Worm (Caenorhabditis elegans) whole organism, L2 larva: Measurements from ENCODE around the gene otpl-6.
A peak's percentile ranks its signal among the peaks of the same experiment; 100 is the strongest.

Experiments used
- C34F6.9 ChIP-seq: fragments of 150-350 bp; optimal IDR thresholded peaks from 2 replicates; lab custom pipeline; 2014; ENCODE audit warnings: missing biosample characterization, missing genetic modification characterization
- R02D3.7 ChIP-seq: fragments of 150-350 bp; optimal IDR thresholded peaks from 2 replicates; lab custom pipeline; 2014; ENCODE audit warnings: missing biosample characterization, missing genetic modification characterization
- alr-1 ChIP-seq: fragments of 150-350 bp; optimal IDR thresholded peaks from 2 replicates; lab custom pipeline; 2014; ENCODE audit warnings: missing biosample characterization, missing genetic modification characterization
- ama-1 ChIP-seq: fragments of 150-350 bp; optimal IDR thresholded peaks from 2 replicates; lab custom pipeline; 2018; ENCODE audit warnings: inconsistent platforms
- ceh-16 ChIP-seq: fragments of 150-350 bp; optimal IDR thresholded peaks from 2 replicates; lab custom pipeline; 2014; ENCODE audit warnings: missing biosample characterization, missing genetic modification characterization
- crh-2 ChIP-seq: sonication (generic microtip); optimal IDR thresholded peaks from 2 replicates; lab custom pipeline; 2017; ENCODE audit warnings: missing biosample characterization, missing genetic modification characterization
- elt-3 ChIP-seq: sonication (generic microtip); optimal IDR thresholded peaks from 2 replicates; lab custom pipeline; 2017; ENCODE audit warnings: missing biosample characterization, missing genetic modification characterization
- fos-1 ChIP-seq: fragments of 150-350 bp; optimal IDR thresholded peaks from 2 replicates; lab custom pipeline; 2014; ENCODE audit warnings: missing biosample characterization, missing genetic modification characterization
- gmeb-1 ChIP-seq: fragments of 150-350 bp; optimal IDR thresholded peaks from 2 replicates; lab custom pipeline; 2014; ENCODE audit warnings: missing biosample characterization, missing genetic modification characterization
- lin-11 ChIP-seq: fragments of 150-350 bp; sonication (generic microtip); optimal IDR thresholded peaks from 2 replicates; lab custom pipeline; 2014; ENCODE audit warnings: missing biosample characterization, missing genetic modification characterization, inconsistent platforms, mixed read lengths
- lin-13 ChIP-seq: fragments of 150-350 bp; optimal IDR thresholded peaks from 2 replicates; lab custom pipeline; 2014; ENCODE audit warnings: missing biosample characterization, missing genetic modification reagents, missing genetic modification characterization
- lin-39 ChIP-seq: fragments of 150-350 bp; optimal IDR thresholded peaks from 2 replicates; lab custom pipeline; 2014; ENCODE audit warnings: missing biosample characterization, missing genetic modification reagents, missing genetic modification characterization
- mab-5 ChIP-seq: fragments of 150-350 bp; optimal IDR thresholded peaks from 2 replicates; lab custom pipeline; 2014; ENCODE audit warnings: missing biosample characterization, missing genetic modification characterization
- mdl-1 ChIP-seq, 2 experiments: fragments of 150-350 bp in 1 of 2; sonication (generic microtip) in 1 of 2; optimal IDR thresholded peaks; 2 replicates each; lab custom pipeline; 2017; ENCODE audit warnings: missing biosample characterization in 2 of 2, missing genetic modification characterization in 2 of 2
- nhr-12 ChIP-seq: fragments of 150-350 bp; optimal IDR thresholded peaks from 2 replicates; lab custom pipeline; 2014; ENCODE audit warnings: missing biosample characterization, missing genetic modification characterization
- nhr-129 ChIP-seq: fragments of 150-350 bp; optimal IDR thresholded peaks from 2 replicates; lab custom pipeline; 2014; ENCODE audit warnings: missing biosample characterization, missing genetic modification characterization
- nhr-21 ChIP-seq: fragments of 150-350 bp; optimal IDR thresholded peaks from 2 replicates; lab custom pipeline; 2014; ENCODE audit warnings: missing biosample characterization, missing genetic modification characterization
- nhr-25 ChIP-seq: fragments of 150-350 bp; sonication (generic microtip); optimal IDR thresholded peaks from 3 replicates; lab custom pipeline; 2014; ENCODE audit warnings: missing biosample characterization, missing genetic modification characterization
- nhr-6 ChIP-seq: fragments of 150-350 bp; optimal IDR thresholded peaks from 2 replicates; lab custom pipeline; 2014; ENCODE audit warnings: missing biosample characterization, missing genetic modification characterization
- nhr-77 ChIP-seq: fragments of 150-350 bp; optimal IDR thresholded peaks from 2 replicates; lab custom pipeline; 2014; ENCODE audit warnings: missing biosample characterization, missing genetic modification characterization
- peb-1 ChIP-seq: fragments of 150-350 bp; optimal IDR thresholded peaks from 2 replicates; lab custom pipeline; 2014; ENCODE audit warnings: missing biosample characterization, missing genetic modification characterization
- sem-4 ChIP-seq: fragments of 150-350 bp; optimal IDR thresholded peaks from 2 replicates; lab custom pipeline; 2014; ENCODE audit warnings: missing biosample characterization, missing genetic modification reagents, missing genetic modification characterization
- skn-1 ChIP-seq: sonication (generic microtip); optimal IDR thresholded peaks from 2 replicates; lab custom pipeline; 2017; ENCODE audit warnings: missing biosample characterization, missing genetic modification characterization
- sma-3 ChIP-seq: sonication (generic microtip); optimal IDR thresholded peaks from 2 replicates; lab custom pipeline; 2016; ENCODE audit warnings: missing genetic modification reagents, missing genetic modification characterization, missing compliant biosample characterization
- sma-9 ChIP-seq, 2 experiments: fragments of 150-350 bp in 1 of 2; sonication (generic microtip) in 1 of 2; optimal IDR thresholded peaks; 2 replicates each; lab custom pipeline; 2014 to 2016; ENCODE audit warnings: missing genetic modification characterization in 2 of 2, mild to moderate bottlenecking in 1 of 2, missing biosample characterization in 1 of 2, missing compliant biosample characterization in 1 of 2, missing genetic modification reagents in 1 of 2, moderate library complexity in 1 of 2
- snpc-4 ChIP-seq: fragments of 150-350 bp; optimal IDR thresholded peaks from 2 replicates; lab custom pipeline; 2014; ENCODE audit warnings: missing biosample characterization, missing genetic modification characterization
- unc-55 ChIP-seq: fragments of 150-350 bp; sonication (generic microtip); optimal IDR thresholded peaks from 3 replicates; lab custom pipeline; 2014; ENCODE audit warnings: missing biosample characterization, missing genetic modification reagents, missing genetic modification characterization
- unc-62 ChIP-seq: fragments of 150-350 bp; optimal IDR thresholded peaks from 2 replicates; lab custom pipeline; 2014; ENCODE audit warnings: missing biosample characterization, missing genetic modification reagents, missing genetic modification characterization
- zag-1 ChIP-seq: fragments of 150-350 bp; optimal IDR thresholded peaks from 2 replicates; lab custom pipeline; 2014; ENCODE audit warnings: missing biosample characterization, missing genetic modification characterization
- ztf-1 ChIP-seq: fragments of 200-800 bp; sonication (Bioruptor generic); conservative IDR thresholded peaks from 2 replicates; pipeline ENCODE4 v1.3.6; 2022; ENCODE audit warnings: missing genetic modification characterization, missing compliant biosample characterization
- ztf-11 ChIP-seq: sonication (generic microtip); optimal IDR thresholded peaks from 2 replicates; lab custom pipeline; 2017; ENCODE audit warnings: missing biosample characterization, missing genetic modification characterization
- ztf-4 ChIP-seq: fragments of 150-350 bp; optimal IDR thresholded peaks from 2 replicates; lab custom pipeline; 2014; ENCODE audit warnings: missing biosample characterization, missing genetic modification characterization

The otpl-6 gene

ce11 chrV:8507324-8507723 lies 18.6 kb upstream of the otpl-6 start, which contains the start of gene ZK994.6:
Gene ZK994.6 (minus strand): TSS chrV:8507424.
- no peak for TF ChIP-seq crh-2 (tag; lab: Kevin White, UChicago)
- no peak for TF ChIP-seq ama-1 (lab: Kevin White, UChicago)
- TF ChIP-seq elt-3 (tag; lab: Kevin White, UChicago), result no peak
- TF ChIP-seq nhr-12 (tag; lab: Kevin White, UChicago), result no peak
- TF ChIP-seq ztf-4 (tag; lab: Kevin White, UChicago), result no peak
- no peak for TF ChIP-seq nhr-6 (tag; lab: Kevin White, UChicago)
- TF ChIP-seq sma-3 (GFP tag; lab: Kevin White, UChicago), result no peak
- no peak for TF ChIP-seq mdl-1 (tag; optimal IDR thresholded peaks at IDR 0.05; lab: Kevin White, UChicago)
- no peak for TF ChIP-seq zag-1 (tag; lab: Kevin White, UChicago)
- no peak for TF ChIP-seq nhr-77
- TF ChIP-seq snpc-4 (tag; lab: Kevin White, UChicago), result no peak

ce11 chrV:8513361-8513760 lies 12.5 kb upstream of the otpl-6 start, which contains the start of gene F45F2.9:
Gene F45F2.9 (minus strand): TSS chrV:8513461.
- no peak for TF ChIP-seq lin-13 (GFP tag; lab: Kevin White, UChicago)
- no peak for TF ChIP-seq C34F6.9 (tag; lab: Kevin White, UChicago)

- TF ChIP-seq lin-39, result no peak
- no peak for TF ChIP-seq snpc-4 (tag; lab: Kevin White, UChicago)
- TF ChIP-seq ztf-1, result no peak
- TF ChIP-seq nhr-21 (tag; lab: Kevin White, UChicago), result no peak
- TF ChIP-seq nhr-25 (tag; lab: Kevin White, UChicago), result no peak
- TF ChIP-seq C34F6.9 (tag; lab: Kevin White, UChicago), result no peak
- no peak for TF ChIP-seq skn-1
- no peak for TF ChIP-seq alr-1 (tag; lab: Kevin White, UChicago)
- no peak for TF ChIP-seq unc-62 (GFP tag; lab: Kevin White, UChicago)
Observed at ce11 chrV:8516426-8516825, 9.4 kb upstream of the otpl-6 start.

ce11 chrV:8517711-8518110 lies 8.2 kb upstream of the otpl-6 start:
- TF ChIP-seq skn-1, result no peak
- no peak for TF ChIP-seq nhr-12 (tag; lab: Kevin White, UChicago)
- TF ChIP-seq nhr-6 (tag; lab: Kevin White, UChicago), result no peak
- TF ChIP-seq nhr-21 (tag; lab: Kevin White, UChicago), result no peak
- TF ChIP-seq nhr-129 (tag; lab: Kevin White, UChicago), result no peak
- TF ChIP-seq mab-5, result no peak
- TF ChIP-seq ceh-16 (tag; lab: Kevin White, UChicago), result no peak
- no peak for TF ChIP-seq alr-1 (tag; lab: Kevin White, UChicago)
- TF ChIP-seq fos-1 (tag; lab: Kevin White, UChicago), result no peak
- no peak for TF ChIP-seq unc-55 (GFP tag; lab: Kevin White, UChicago)
- no peak for TF ChIP-seq gmeb-1 (tag; lab: Kevin White, UChicago)
- TF ChIP-seq lin-13 (GFP tag; lab: Kevin White, UChicago), result no peak
- TF ChIP-seq peb-1, result no peak

ce11 chrV:8518283-8518682 lies 7.6 kb upstream of the otpl-6 start:
- TF ChIP-seq nhr-129 (tag; lab: Kevin White, UChicago) (peak; percentile 70), mdl-1 (tag; optimal IDR thresholded peaks at IDR 0.05; lab: Kevin White, UChicago) (peak in 1 of 2 experiments; percentile 38), sma-9 (GFP tag; optimal IDR thresholded peaks at IDR 0.05; lab: Kevin White, UChicago) (peak; percentile 29), sma-9 (tag; optimal IDR thresholded peaks at IDR 0.05; lab: Kevin White, UChicago) (no peak), nhr-77 (no peak), sem-4 (no peak), ama-1 (lab: Kevin White, UChicago) (no peak), lin-11 (tag; lab: Kevin White, UChicago) (no peak), unc-55 (GFP tag; lab: Kevin White, UChicago) (peak; percentile 63), crh-2 (tag; lab: Kevin White, UChicago) (peak; percentile 20), C34F6.9 (tag; lab: Kevin White, UChicago) (peak; percentile 53), fos-1 (tag; lab: Kevin White, UChicago) (peak; percentile 19)
- TF ChIP-seq, all 48 proteins: peak for 7

- TF ChIP-seq ztf-11 (tag; lab: Kevin White, UChicago) (no peak), nhr-129 (tag; lab: Kevin White, UChicago) (peak; percentile 1), ztf-1 (no peak), snpc-4 (tag; lab: Kevin White, UChicago) (peak; percentile 30), R02D3.7 (peak; percentile 6)
Observed at ce11 chrV:8518822-8519392, 7.0 kb upstream of the otpl-6 start, which contains the start of gene F45F2.10. Gene F45F2.10 (minus strand): TSS chrV:8518872.
